Fruit fly (Drosophila melanogaster) whole organism, embryonic: ENCODE measurements around the gene CG11458.
A peak's percentile ranks its signal among the peaks of the same experiment; 100 is the strongest.

Experiments
- Abd-B ChIP-seq: fragments of 200-800 bp; sonication (Bioruptor generic); optimal IDR thresholded peaks from 2 replicates; lab custom pipeline; 2018; ENCODE audit warnings: missing biosample characterization, mild to moderate bottlenecking, missing genetic modification characterization, moderate library complexity
- Awh ChIP-seq: fragments of 200-800 bp; sonication (Bioruptor generic); IDR thresholded peaks from 2 replicates; pipeline ENCODE4, ENCODE4 v1.3.6; 2022; ENCODE audit warnings: missing biosample characterization, missing genetic modification characterization
- Bdp1 ChIP-seq: fragments of 200-800 bp; sonication (Bioruptor generic); optimal IDR thresholded peaks from 3 replicates; lab custom pipeline; 2016; ENCODE audit warnings: missing biosample characterization, missing genetic modification characterization
- C15 ChIP-seq: fragments of 200-800 bp; sonication (Bioruptor generic); IDR thresholded peaks from 3 replicates; pipeline ENCODE4 v1.3.6; 2022; ENCODE audit warnings: missing biosample characterization, missing genetic modification characterization
- CG10209 ChIP-seq: fragments of 200-800 bp; sonication (Bioruptor generic); optimal IDR thresholded peaks from 3 replicates; lab custom pipeline; 2017; ENCODE audit warnings: missing biosample characterization, mild to moderate bottlenecking, missing genetic modification characterization, missing genetic modification reagents
- CG12391 ChIP-seq: fragments of 200-800 bp; sonication (Bioruptor generic); optimal IDR thresholded peaks from 3 replicates; lab custom pipeline; 2018; ENCODE audit warnings: missing biosample characterization, mild to moderate bottlenecking, missing genetic modification characterization, moderate library complexity
- CG13424 ChIP-seq: fragments of 200-800 bp; sonication (Bioruptor generic); optimal IDR thresholded peaks from 2 replicates; lab custom pipeline; 2019; ENCODE audit warnings: missing biosample characterization, mild to moderate bottlenecking, missing genetic modification characterization, moderate library complexity
- CG1529 ChIP-seq: fragments of 200-800 bp; sonication (Bioruptor generic); optimal IDR thresholded peaks from 3 replicates; lab custom pipeline; 2018; ENCODE audit warnings: missing biosample characterization, missing genetic modification characterization
- CG17361 ChIP-seq: fragments of 200-800 bp; sonication (Bioruptor generic); IDR thresholded peaks from 3 replicates; pipeline ENCODE4 v1.3.6; 2022; ENCODE audit warnings: missing biosample characterization, missing genetic modification characterization
- CG2678 ChIP-seq: fragments of 200-800 bp; sonication (Bioruptor generic); optimal IDR thresholded peaks from 3 replicates; lab custom pipeline; 2019; ENCODE audit warnings: missing biosample characterization, mild to moderate bottlenecking, missing genetic modification characterization, moderate library complexity
- CG31365 ChIP-seq: fragments of 200-800 bp; sonication (Bioruptor generic); optimal IDR thresholded peaks from 2 replicates; lab custom pipeline; 2018; ENCODE audit warnings: missing biosample characterization, mild to moderate bottlenecking, missing genetic modification characterization
- CG31441 ChIP-seq: fragments of 200-800 bp; sonication (Bioruptor generic); IDR thresholded peaks from 2 replicates; pipeline ENCODE4 v1.3.6; 2022; ENCODE audit warnings: missing biosample characterization, missing genetic modification characterization
- CG3407 ChIP-seq: fragments of 200-800 bp; sonication (Bioruptor generic); optimal IDR thresholded peaks from 2 replicates; lab custom pipeline; 2018; ENCODE audit warnings: missing biosample characterization, mild to moderate bottlenecking, missing genetic modification characterization
- CG4424 ChIP-seq: fragments of 200-800 bp; sonication (Bioruptor generic); optimal IDR thresholded peaks from 3 replicates; lab custom pipeline; 2016; ENCODE audit warnings: missing biosample characterization, missing genetic modification characterization
- CG6254 ChIP-seq: fragments of 200-800 bp; sonication (Bioruptor generic); optimal IDR thresholded peaks from 3 replicates; lab custom pipeline; 2017; ENCODE audit warnings: mild to moderate bottlenecking, missing biosample characterization, missing genetic modification reagents, missing genetic modification characterization
- CG6654 ChIP-seq: fragments of 200-800 bp; sonication (Bioruptor generic); optimal IDR thresholded peaks from 2 replicates; lab custom pipeline; 2017; ENCODE audit warnings: missing biosample characterization, mild to moderate bottlenecking, missing genetic modification characterization
- CG6854 ChIP-seq: fragments of 200-800 bp; sonication (Bioruptor generic); optimal IDR thresholded peaks from 3 replicates; lab custom pipeline; 2017; ENCODE audit warnings: missing biosample characterization, mild to moderate bottlenecking, missing genetic modification characterization
- CG7786 ChIP-seq: fragments of 200-800 bp; sonication (Bioruptor generic); optimal IDR thresholded peaks from 2 replicates; lab custom pipeline; 2016; ENCODE audit warnings: missing biosample characterization, missing genetic modification characterization
- Dad ChIP-seq: fragments of 200-800 bp; sonication (Bioruptor generic); optimal IDR thresholded peaks from 3 replicates; lab custom pipeline; 2016; ENCODE audit warnings: missing biosample characterization, missing genetic modification characterization
- Deaf1 ChIP-seq: fragments of 200-800 bp; optimal IDR thresholded peaks from 3 replicates; lab custom pipeline; 2019; ENCODE audit warnings: missing biosample characterization, mild to moderate bottlenecking, missing genetic modification characterization, moderate library complexity
- Dll ChIP-seq: fragments of 200-800 bp; sonication (Bioruptor generic); IDR thresholded peaks from 4 replicates; pipeline ENCODE4 v1.3.6; 2022; ENCODE audit warnings: missing biosample characterization, missing genetic modification characterization; ENCODE audit not compliant: partially characterized antibody
- Gug ChIP-seq: fragments of 200-800 bp; sonication (Bioruptor generic); IDR thresholded peaks from 4 replicates; pipeline ENCODE4 v1.3.6; 2022; ENCODE audit warnings: missing biosample characterization, missing genetic modification characterization
- Hr51 ChIP-seq, 2 experiments: fragments of 200-800 bp; sonication (Bioruptor generic); optimal IDR thresholded peaks; 2 replicates in 1 of 2; 3 replicates in 1 of 2; lab custom pipeline; 2016 to 2018; ENCODE audit warnings: missing biosample characterization in 2 of 2, missing genetic modification characterization in 2 of 2, mild to moderate bottlenecking in 1 of 2, moderate library complexity in 1 of 2
- Six4 ChIP-seq: fragments of 200-800 bp; sonication (Bioruptor generic); optimal IDR thresholded peaks from 2 replicates; lab custom pipeline; 2016; ENCODE audit warnings: missing biosample characterization, missing genetic modification characterization
- Sox100B ChIP-seq: fragments of 200-800 bp; sonication (Bioruptor generic); optimal IDR thresholded peaks from 3 replicates; lab custom pipeline; 2018; ENCODE audit warnings: missing biosample characterization, mild to moderate bottlenecking, missing genetic modification characterization
- Sry-δ ChIP-seq: fragments of 200-800 bp; sonication (Bioruptor generic); optimal IDR thresholded peaks from 2 replicates; lab custom pipeline; 2016; ENCODE audit warnings: missing biosample characterization, missing genetic modification characterization
- abd-A ChIP-seq: fragments of 200-800 bp; sonication (Bioruptor generic); optimal IDR thresholded peaks from 3 replicates; lab custom pipeline; 2019; ENCODE audit warnings: missing biosample characterization, mild to moderate bottlenecking, missing genetic modification characterization, moderate library complexity
- bsh ChIP-seq, 2 experiments: fragments of 200-800 bp; sonication (Bioruptor generic); optimal IDR thresholded peaks; 2 replicates each; lab custom pipeline; 2017 to 2018; ENCODE audit warnings: mild to moderate bottlenecking in 2 of 2, missing biosample characterization in 2 of 2, missing genetic modification characterization in 2 of 2, moderate library complexity in 1 of 2
- dmrt99B ChIP-seq: fragments of 200-800 bp; sonication (Bioruptor generic); optimal IDR thresholded peaks from 2 replicates; lab custom pipeline; 2018; ENCODE audit warnings: missing biosample characterization, mild to moderate bottlenecking, missing genetic modification characterization, moderate library complexity
- eyg ChIP-seq: fragments of 200-800 bp; sonication (Bioruptor generic); optimal IDR thresholded peaks from 3 replicates; lab custom pipeline; 2016; ENCODE audit warnings: missing biosample characterization, missing genetic modification characterization
- fd96Cb ChIP-seq: fragments of 200-800 bp; sonication (Bioruptor generic); optimal IDR thresholded peaks from 2 replicates; lab custom pipeline; 2018; ENCODE audit warnings: missing biosample characterization, mild to moderate bottlenecking, missing genetic modification characterization, moderate library complexity
- fu2 ChIP-seq: fragments of 200-800 bp; sonication (Bioruptor generic); optimal IDR thresholded peaks from 2 replicates; lab custom pipeline; 2016; ENCODE audit warnings: missing biosample characterization, missing genetic modification characterization
- grau ChIP-seq: fragments of 200-800 bp; optimal IDR thresholded peaks from 3 replicates; lab custom pipeline; 2019; ENCODE audit warnings: missing biosample characterization, mild to moderate bottlenecking, missing genetic modification characterization, moderate library complexity
- insv ChIP-seq, 2 experiments: fragments of 200-800 bp; sonication (Bioruptor generic); optimal IDR thresholded peaks; 3 replicates each; lab custom pipeline; 2016 to 2018; ENCODE audit warnings: missing biosample characterization in 2 of 2, missing genetic modification characterization in 2 of 2
- pita ChIP-seq: fragments of 200-800 bp; sonication (Bioruptor generic); optimal IDR thresholded peaks from 2 replicates; lab custom pipeline; 2017; ENCODE audit warnings: missing biosample characterization, mild to moderate bottlenecking, missing genetic modification characterization
- pum ChIP-seq: fragments of 200-800 bp; sonication (Bioruptor generic); optimal IDR thresholded peaks from 2 replicates; lab custom pipeline; 2016; ENCODE audit warnings: missing biosample characterization, missing genetic modification characterization
- ranshi ChIP-seq: fragments of 200-800 bp; sonication (Bioruptor generic); IDR thresholded peaks from 2 replicates; pipeline ENCODE4 v1.3.6; 2022; ENCODE audit warnings: missing biosample characterization, missing genetic modification characterization
- repo ChIP-seq: fragments of 200-800 bp; sonication (Bioruptor generic); optimal IDR thresholded peaks from 2 replicates; lab custom pipeline; 2016; ENCODE audit warnings: missing biosample characterization, missing genetic modification characterization
- row ChIP-seq: fragments of 200-800 bp; sonication (Bioruptor generic); IDR thresholded peaks from 3 replicates; pipeline ENCODE4 v1.3.6; 2022; ENCODE audit warnings: missing biosample characterization, missing genetic modification characterization
- salm ChIP-seq: fragments of 200-800 bp; sonication (Bioruptor generic); optimal IDR thresholded peaks from 2 replicates; lab custom pipeline; 2018; ENCODE audit warnings: missing biosample characterization, mild to moderate bottlenecking, missing genetic modification characterization
- scrt ChIP-seq: fragments of 200-800 bp; sonication (Bioruptor generic); optimal IDR thresholded peaks from 2 replicates; lab custom pipeline; 2018; ENCODE audit warnings: missing biosample characterization, mild to moderate bottlenecking, missing genetic modification characterization, moderate library complexity
- sima ChIP-seq: fragments of 200-800 bp; sonication (Bioruptor generic); optimal IDR thresholded peaks from 2 replicates; lab custom pipeline; 2016; ENCODE audit warnings: missing biosample characterization, missing genetic modification characterization
- tap ChIP-seq: fragments of 200-800 bp; optimal IDR thresholded peaks from 3 replicates; lab custom pipeline; 2019; ENCODE audit warnings: missing biosample characterization, mild to moderate bottlenecking, missing genetic modification characterization, moderate library complexity
- tup ChIP-seq: fragments of 200-800 bp; sonication (Bioruptor generic); optimal IDR thresholded peaks from 2 replicates; lab custom pipeline; 2016; ENCODE audit warnings: missing biosample characterization, mild to moderate bottlenecking, missing genetic modification characterization, moderate library complexity
- twi ChIP-seq: fragments of 200-800 bp; optimal IDR thresholded peaks from 2 replicates; lab custom pipeline; 2019; ENCODE audit warnings: missing biosample characterization, mild to moderate bottlenecking, missing genetic modification characterization, moderate library complexity
- wdn ChIP-seq: fragments of 200-800 bp; sonication (Bioruptor generic); IDR thresholded peaks from 2 replicates; pipeline ENCODE4 v1.3.6; 2022; ENCODE audit warnings: missing biosample characterization, missing genetic modification characterization
- wek ChIP-seq: fragments of 200-800 bp; sonication (Bioruptor generic); optimal IDR thresholded peaks from 3 replicates; lab custom pipeline; 2018; ENCODE audit warnings: missing biosample characterization, mild to moderate bottlenecking, missing genetic modification characterization, moderate library complexity
- zen ChIP-seq: fragments of 200-800 bp; sonication (Bioruptor generic); optimal IDR thresholded peaks from 3 replicates; lab custom pipeline; 2018; ENCODE audit warnings: missing biosample characterization, mild to moderate bottlenecking, missing genetic modification characterization, moderate library complexity
- zf30C ChIP-seq: fragments of 200-800 bp; sonication (Bioruptor generic); optimal IDR thresholded peaks from 3 replicates; lab custom pipeline; 2018; ENCODE audit warnings: missing biosample characterization, mild to moderate bottlenecking, missing genetic modification characterization

Gene CG11458

DNA sequence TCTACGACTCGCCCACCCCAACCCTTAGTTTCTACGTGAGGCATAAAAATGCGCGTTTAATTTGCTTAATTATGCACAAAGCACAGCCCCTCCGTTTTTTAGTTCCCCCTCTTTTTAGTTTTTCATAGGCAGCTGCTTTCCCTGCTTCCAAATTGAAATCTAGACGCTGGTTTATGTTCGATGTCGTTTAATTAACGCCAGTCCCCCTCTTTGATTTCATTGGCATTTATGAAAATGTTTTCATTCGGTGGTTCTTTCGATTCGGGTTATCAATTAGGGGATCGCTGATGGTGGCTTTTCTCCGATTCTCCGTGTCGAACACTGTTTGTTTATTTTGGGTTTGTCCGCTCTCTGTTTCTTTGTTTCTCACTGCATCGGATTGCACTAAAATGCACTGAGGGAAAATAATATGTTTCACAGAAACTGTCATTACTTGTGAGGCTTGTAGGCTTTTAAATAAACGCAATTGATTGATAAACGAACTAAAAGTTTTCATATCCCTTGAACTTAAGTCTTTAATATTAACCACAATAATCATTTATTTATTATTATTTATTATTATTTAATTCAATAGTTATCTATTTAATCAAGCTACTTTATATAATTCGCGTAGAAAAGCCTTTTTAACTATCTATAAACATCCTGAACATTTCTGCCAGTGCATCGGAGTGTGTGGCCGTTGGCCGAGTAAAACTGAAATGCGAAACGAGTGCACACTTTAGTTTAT lies 24.6 kb downstream of the CG11458 start (continued):
- no peak for TF ChIP-seq fu2 (GFP tag; lab: Kevin White, UChicago)
- TF ChIP-seq Sox100B = peak; percentile 62
- TF ChIP-seq twi = peak; percentile 37
- no peak for TF ChIP-seq pita (GFP tag; lab: Kevin White, UChicago)
- TF ChIP-seq Dll (GFP tag; lab: Robert Waterston, UW) = no peak
- TF ChIP-seq wek (GFP tag; lab: Kevin White, UChicago) = no peak
- TF ChIP-seq CG6254 = peak; percentile 58
- peak in 1 of 2 experiments; percentile 45 for TF ChIP-seq Hr51 (GFP tag; optimal IDR thresholded peaks at IDR 0.05; lab: Kevin White, UChicago)
- TF ChIP-seq zf30C (GFP tag; lab: Kevin White, UChicago) = peak; percentile 48
- TF ChIP-seq Bdp1 (GFP tag; lab: Kevin White, UChicago) = no peak
- TF ChIP-seq sima (GFP tag; lab: Kevin White, UChicago) = no peak
- TF ChIP-seq dmrt99B (tag; lab: Kevin White, UChicago) = peak; percentile 67
- TF ChIP-seq grau = peak; percentile 55
- no peak for TF ChIP-seq Gug (GFP tag; lab: Robert Waterston, UW)
- TF ChIP-seq tap = peak; percentile 40
- no peak for TF ChIP-seq ranshi (GFP tag; lab: Robert Waterston, UW)
- peak; percentile 15 for TF ChIP-seq CG6654 (GFP tag; lab: Kevin White, UChicago)
- TF ChIP-seq CG6854 (GFP tag; lab: Kevin White, UChicago) = no peak
- TF ChIP-seq Deaf1 (tag; lab: Kevin White, UChicago) = peak; percentile 10
- peak; percentile 39 for TF ChIP-seq CG4424 (GFP tag; lab: Kevin White, UChicago)
- peak; percentile 9 for TF ChIP-seq Six4
- peak; percentile 41 for TF ChIP-seq abd-A (tag; lab: Kevin White, UChicago)
- TF ChIP-seq CG12391 (tag; lab: Kevin White, UChicago) = peak; percentile 68
- TF ChIP-seq CG2678 = peak; percentile 64
- TF ChIP-seq C15 = no peak
- peak; percentile 17 for TF ChIP-seq CG1529 (GFP tag; lab: Kevin White, UChicago)
- TF ChIP-seq CG13424 (tag; lab: Kevin White, UChicago) = peak; percentile 48
- TF ChIP-seq CG31441 (GFP tag; lab: Robert Waterston, UW) = peak; percentile 81
- peak; percentile 48 for TF ChIP-seq Abd-B (GFP tag; lab: Kevin White, UChicago)
- peak; percentile 47 for TF ChIP-seq CG10209 (GFP tag; lab: Kevin White, UChicago)
- TF ChIP-seq CG7786 (GFP tag; lab: Kevin White, UChicago) = no peak
- no peak for TF ChIP-seq scrt (GFP tag; lab: Kevin White, UChicago)
- peak; percentile 58 for TF ChIP-seq CG3407
- TF ChIP-seq Dad = no peak
- no peak for TF ChIP-seq CG31365 (tag; lab: Kevin White, UChicago)
- TF ChIP-seq bsh (GFP tag; optimal IDR thresholded peaks at IDR 0.05; lab: Kevin White, UChicago) = peak; percentile 36 to 79
- TF ChIP-seq CG17361 (GFP tag; lab: Robert Waterston, UW) = peak; percentile 82
- TF ChIP-seq pum (GFP tag; lab: Kevin White, UChicago) = no peak
- TF ChIP-seq zen = peak; percentile 41
- TF ChIP-seq fd96Cb (tag; lab: Kevin White, UChicago) = peak; percentile 61
- TF ChIP-seq row (GFP tag; lab: Robert Waterston, UW) = 0 out of 3 replicates have a peak, but pooled peaks have one; percentile 15
- TF ChIP-seq Sry-δ (GFP tag; lab: Kevin White, UChicago) = no peak
- no peak for TF ChIP-seq tup (GFP tag; lab: Kevin White, UChicago)
- no peak for TF ChIP-seq salm
- TF ChIP-seq insv (GFP tag; optimal IDR thresholded peaks at IDR 0.05; lab: Kevin White, UChicago) = no peak
- peak; percentile 64; the same call in 1 of the 2 replicates for TF ChIP-seq Awh (GFP tag; lab: Robert Waterston, UW)
- no peak for TF ChIP-seq wdn (GFP tag; lab: Robert Waterston, UW)
- TF ChIP-seq repo (GFP tag; lab: Kevin White, UChicago) = no peak
- TF ChIP-seq eyg (GFP tag; lab: Kevin White, UChicago) = no peak
